Worm (Caenorhabditis elegans): ENCODE results near the gene cdh-10.

DNA sequence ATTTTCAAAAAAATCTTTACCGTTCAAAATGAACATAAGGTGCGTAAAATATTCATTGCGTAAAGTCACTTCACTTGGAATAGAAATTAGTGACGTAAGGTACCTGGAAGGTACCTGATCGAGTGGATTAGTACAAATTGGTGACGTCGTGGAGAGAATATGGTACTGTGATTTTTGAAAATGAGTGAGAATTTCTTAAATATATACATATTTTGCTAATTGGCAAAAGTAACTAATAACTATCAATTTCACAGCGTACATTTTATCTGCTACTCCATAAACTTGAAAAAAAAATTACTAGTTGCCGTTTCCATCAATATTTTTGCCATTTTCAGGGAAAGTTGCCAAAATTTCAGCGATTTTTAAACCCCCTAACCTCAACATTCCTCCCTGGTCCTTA, 46.4 kb downstream of the cdh-10 start:
- TF ChIP-seq unc-62 (GFP tag; optimal IDR thresholded peaks at IDR 0.05), result no peak
- no peak for TF ChIP-seq pha-4 (tag; optimal IDR thresholded peaks at IDR 0.05)
- TF ChIP-seq blmp-1 (tag; optimal IDR thresholded peaks at IDR 0.05), result no peak
- TF ChIP-seq nhr-12 (tag; optimal IDR thresholded peaks at IDR 0.05), result no peak
- no peak for TF ChIP-seq lin-13 (tag; optimal IDR thresholded peaks at IDR 0.05)
- no peak for TF ChIP-seq mab-5 (tag; optimal IDR thresholded peaks at IDR 0.05)
- TF ChIP-seq mep-1 (tag; optimal IDR thresholded peaks at IDR 0.05), result no peak
- TF ChIP-seq snpc-4 (tag; optimal IDR thresholded peaks at IDR 0.05), result no peak
- TF ChIP-seq nhr-237 (tag; optimal IDR thresholded peaks at IDR 0.05), result no peak
- TF ChIP-seq nhr-28 (tag; optimal IDR thresholded peaks at IDR 0.05), result no peak
- TF ChIP-seq elt-1 (tag; optimal IDR thresholded peaks at IDR 0.05; ENCODE audit: borderline replicate concordance, insufficient read depth), result no peak
